Fruit fly (Drosophila melanogaster) whole organism, adult: ENCODE results near the gene CG17207.

Experiments
- CG11617 ChIP-seq: fragments of 200-800 bp; sonication (Bioruptor generic); optimal IDR thresholded peaks from 2 replicates; lab custom pipeline; 2017; ENCODE audit warnings: mild to moderate bottlenecking, missing biosample characterization, missing genetic modification reagents, missing genetic modification characterization
- CG14711 ChIP-seq: fragments of 200-800 bp; sonication (Bioruptor generic); optimal IDR thresholded peaks from 2 replicates; lab custom pipeline; 2018; ENCODE audit warnings: missing biosample characterization, mild to moderate bottlenecking, missing genetic modification characterization, moderate library complexity
- CG33017 ChIP-seq: fragments of 200-800 bp; sonication (Bioruptor generic); optimal IDR thresholded peaks from 2 replicates; lab custom pipeline; 2018; ENCODE audit warnings: missing biosample characterization, mild to moderate bottlenecking, missing genetic modification characterization, moderate library complexity
- CG5204 ChIP-seq: fragments of 200-800 bp; sonication (Bioruptor generic); optimal IDR thresholded peaks from 2 replicates; lab custom pipeline; 2016; ENCODE audit warnings: missing biosample characterization, missing genetic modification characterization
- CG7045 ChIP-seq: fragments of 200-800 bp; sonication (Bioruptor generic); optimal IDR thresholded peaks from 2 replicates; lab custom pipeline; 2017; ENCODE audit warnings: missing biosample characterization, mild to moderate bottlenecking, missing genetic modification characterization
- CG7101 ChIP-seq: fragments of 200-800 bp; sonication (Bioruptor generic); optimal IDR thresholded peaks from 2 replicates; lab custom pipeline; 2018; ENCODE audit warnings: missing biosample characterization, mild to moderate bottlenecking, missing genetic modification characterization, moderate library complexity
- Clk ChIP-seq: fragments of 200-800 bp; sonication (Bioruptor generic); optimal IDR thresholded peaks from 2 replicates; lab custom pipeline; 2017; ENCODE audit warnings: missing biosample characterization, missing genetic modification characterization
- Hr96 ChIP-seq: fragments of 200-800 bp; sonication (Bioruptor generic); optimal IDR thresholded peaks from 2 replicates; lab custom pipeline; 2016; ENCODE audit warnings: missing biosample characterization, missing genetic modification characterization
- bab1 ChIP-seq: fragments of 200-800 bp; sonication (Bioruptor generic); optimal IDR thresholded peaks from 3 replicates; lab custom pipeline; 2019; ENCODE audit warnings: missing biosample characterization, mild to moderate bottlenecking, missing genetic modification characterization, moderate library complexity
- cic ChIP-seq: fragments of 200-800 bp; sonication (Bioruptor generic); optimal IDR thresholded peaks from 2 replicates; lab custom pipeline; 2017; ENCODE audit warnings: missing biosample characterization, mild to moderate bottlenecking, missing genetic modification characterization, moderate library complexity
- kay ChIP-seq: fragments of 200-800 bp; sonication (Bioruptor generic); peaks from one replicate; lab custom pipeline; 2016; ENCODE audit warnings: missing biosample characterization, missing genetic modification characterization, borderline replicate concordance
- ovo ChIP-seq: fragments of 200-800 bp; sonication (Bioruptor generic); optimal IDR thresholded peaks from 2 replicates; lab custom pipeline; 2016; ENCODE audit warnings: missing biosample characterization, missing genetic modification characterization
- pad ChIP-seq: fragments of 200-800 bp; sonication (Bioruptor generic); optimal IDR thresholded peaks from 3 replicates; lab custom pipeline; 2017; ENCODE audit warnings: missing biosample characterization, missing genetic modification characterization, mild to moderate bottlenecking, moderate library complexity, missing genetic modification reagents
- toe ChIP-seq: fragments of 200-800 bp; sonication (Bioruptor generic); optimal IDR thresholded peaks from 2 replicates; lab custom pipeline; 2016; ENCODE audit warnings: missing biosample characterization, missing genetic modification characterization

- TF ChIP-seq toe (GFP tag; lab: Kevin White, UChicago) (no peak), Clk (GFP tag; lab: Kevin White, UChicago) (no peak), cic (GFP tag; lab: Kevin White, UChicago) (no peak), CG5204 (GFP tag; lab: Kevin White, UChicago) (no peak), bab1 (GFP tag; lab: Kevin White, UChicago) (no peak), ovo (no peak), kay (GFP tag; lab: Kevin White, UChicago) (no peak), CG7045 (GFP tag; lab: Kevin White, UChicago) (no peak), pad (no peak), CG11617 (GFP tag; lab: Kevin White, UChicago) (no peak), CG7101 (tag; lab: Kevin White, UChicago) (no peak), CG14711 (no peak), CG33017 (tag; lab: Kevin White, UChicago) (no peak), Hr96 (GFP tag; lab: Kevin White, UChicago) (no peak)
Measured at dm6 chr3R:12431030-12431489, 7.9 kb downstream of the CG17207 start, which contains the start of gene Prosalpha2.
